Fruit fly (Drosophila melanogaster): Measurements from ENCODE around the gene CG3999.

dm6 chr3R:10269921-10270431 is 18.7 kb downstream of the CG3999 start:
- TF ChIP-seq Ets98B (GFP tag; IDR thresholded peaks at IDR 0.05) (no peak), EcR (GFP tag; optimal IDR thresholded peaks at IDR 0.05) (no peak), Pif1A (GFP tag; optimal IDR thresholded peaks at IDR 0.05) (peak; percentile 6), CG13204 (GFP tag; optimal IDR thresholded peaks at IDR 0.05) (no peak), CG4496 (GFP tag; IDR thresholded peaks at IDR 0.05) (peak; percentile 17; the same call in 1 of the 3 replicates), Pif1B (GFP tag; optimal IDR thresholded peaks at IDR 0.05) (no peak), Snoo (tag; optimal IDR thresholded peaks at IDR 0.05) (no peak), rn (GFP tag; IDR thresholded peaks at IDR 0.05) (no peak), CG8301 (tag; optimal IDR thresholded peaks at IDR 0.05) (no peak), CG32121 (GFP tag; IDR thresholded peaks at IDR 0.05) (peak; percentile 9; the same call in 1 of the 2 replicates)
